Fruit fly (Drosophila melanogaster) whole organism, embryonic: Measurements from ENCODE around the gene Cyp4d1.

Source experiments
- Atf-2 ChIP-seq: fragments of 200-800 bp; sonication (Bioruptor generic); optimal IDR thresholded peaks from 2 replicates; lab custom pipeline; 2016; ENCODE audit warnings: missing biosample characterization, missing genetic modification characterization
- Blimp-1 ChIP-seq: fragments of 200-800 bp; sonication (Bioruptor generic); optimal IDR thresholded peaks from 3 replicates; lab custom pipeline; 2018; ENCODE audit warnings: missing biosample characterization, missing genetic modification characterization, mild to moderate bottlenecking, moderate library complexity, missing genetic modification reagents
- CG10147 ChIP-seq: fragments of 200-800 bp; sonication (Bioruptor generic); optimal IDR thresholded peaks from 2 replicates; lab custom pipeline; 2019; ENCODE audit warnings: missing biosample characterization, mild to moderate bottlenecking, missing genetic modification characterization, moderate library complexity
- CG3065 ChIP-seq: fragments of 200-800 bp; sonication (Bioruptor generic); optimal IDR thresholded peaks from 2 replicates; lab custom pipeline; 2016; ENCODE audit warnings: missing biosample characterization, missing genetic modification characterization

- TF ChIP-seq CG10147 (GFP tag; lab: Kevin White, UChicago): peak; percentile 29
- peak; percentile 20 for TF ChIP-seq Blimp-1
- peak; percentile 2 for TF ChIP-seq Atf-2
- no peak for TF ChIP-seq CG3065
Measured at dm6 chrX:2149478-2149877, 12.5 kb downstream of the Cyp4d1 start, which contains the start of gene bcn92.
